Worm (Caenorhabditis elegans) whole organism, mixed stage, embryonic: ENCODE results near the gene kcnl-4.

ENCODE experiments used
- elt-1 ChIP-seq: sonication (generic microtip); optimal IDR thresholded peaks from 2 replicates; lab custom pipeline; 2017; ENCODE audit warnings: missing genetic modification characterization, mild to moderate bottlenecking, missing compliant biosample characterization, antibody characterized with exemption, moderate library complexity, borderline replicate concordance; ENCODE audit not compliant: insufficient read depth
- mab-5 ChIP-seq: fragments of 150-350 bp; optimal IDR thresholded peaks from 2 replicates; lab custom pipeline; 2014; ENCODE audit warnings: missing biosample characterization, missing genetic modification characterization
- snpc-4 ChIP-seq: fragments of 150-350 bp; optimal IDR thresholded peaks from 2 replicates; lab custom pipeline; 2014; ENCODE audit warnings: missing biosample characterization, missing genetic modification characterization

DNA sequence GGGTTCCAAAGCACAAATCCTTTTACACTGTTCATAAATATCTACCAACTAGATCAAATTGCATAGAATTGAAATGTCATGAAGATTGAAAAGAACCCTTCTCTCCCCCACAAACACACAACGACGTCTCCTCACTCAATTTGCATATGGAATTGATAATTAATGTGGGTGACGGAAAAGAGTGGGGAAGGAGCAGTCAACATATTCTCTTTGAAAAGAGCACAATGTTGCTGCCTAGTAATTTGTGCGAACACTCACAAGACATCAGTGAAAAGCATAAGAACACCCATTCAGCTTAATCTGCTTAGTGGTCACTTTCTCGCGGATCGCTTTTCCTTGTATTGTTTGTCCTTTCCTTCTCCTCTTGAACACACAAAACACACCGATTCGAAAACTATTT, 34.5 kb upstream of the kcnl-4 start:
- TF ChIP-seq elt-1 (no peak), mab-5 (tag; lab: Kevin White, UChicago) (no peak), snpc-4 (no peak)
